Fruit fly (Drosophila melanogaster) whole organism, prepupa: Measurements from ENCODE around the gene CG17139.

Source experiments
- Blimp-1 ChIP-seq: fragments of 200-800 bp; sonication (Bioruptor generic); optimal IDR thresholded peaks from 3 replicates; lab custom pipeline; 2017; ENCODE audit warnings: missing biosample characterization, missing genetic modification characterization, mild to moderate bottlenecking, moderate library complexity, missing genetic modification reagents
- CG11294 ChIP-seq: fragments of 200-800 bp; sonication (Bioruptor generic); IDR thresholded peaks from 2 replicates; pipeline ENCODE4 v1.3.6; 2022; ENCODE audit warnings: missing biosample characterization, missing genetic modification characterization
- CG11762 ChIP-seq: fragments of 200-800 bp; sonication (Bioruptor generic); optimal IDR thresholded peaks from 3 replicates; lab custom pipeline; 2016; ENCODE audit warnings: missing biosample characterization, missing genetic modification characterization; ENCODE audit not compliant: insufficient read depth
- CG11902 ChIP-seq: fragments of 200-800 bp; sonication (Bioruptor generic); optimal IDR thresholded peaks from 3 replicates; lab custom pipeline; 2016; ENCODE audit warnings: missing biosample characterization, missing genetic modification characterization
- CG15336 ChIP-seq: fragments of 200-800 bp; sonication (Bioruptor generic); IDR thresholded peaks from 2 replicates; pipeline ENCODE4 v1.3.6; 2022; ENCODE audit warnings: missing biosample characterization, missing genetic modification characterization
- CG31627 ChIP-seq: fragments of 200-800 bp; sonication (Bioruptor generic); optimal IDR thresholded peaks from 3 replicates; lab custom pipeline; 2016; ENCODE audit warnings: missing biosample characterization, missing genetic modification characterization
- CG34406 ChIP-seq: fragments of 200-800 bp; sonication (Bioruptor generic); optimal IDR thresholded peaks from 3 replicates; lab custom pipeline; 2016; ENCODE audit warnings: missing biosample characterization, missing genetic modification characterization
- CG3919 ChIP-seq: fragments of 200-800 bp; sonication (Bioruptor generic); optimal IDR thresholded peaks from 3 replicates; lab custom pipeline; 2016; ENCODE audit warnings: missing biosample characterization, missing genetic modification characterization
- CG4318 ChIP-seq: fragments of 200-800 bp; sonication (Bioruptor generic); optimal IDR thresholded peaks from 3 replicates; lab custom pipeline; 2017; ENCODE audit warnings: missing biosample characterization, mild to moderate bottlenecking, missing genetic modification characterization
- CG6163 ChIP-seq: fragments of 200-800 bp; sonication (Bioruptor generic); IDR thresholded peaks from 3 replicates; pipeline ENCODE4 v1.3.6; 2022; ENCODE audit warnings: missing biosample characterization, missing genetic modification characterization
- CG6276 ChIP-seq: fragments of 200-800 bp; sonication (Bioruptor generic); optimal IDR thresholded peaks from 2 replicates; lab custom pipeline; 2017; ENCODE audit warnings: missing biosample characterization, mild to moderate bottlenecking, missing genetic modification characterization
- CG6792 ChIP-seq: fragments of 200-800 bp; sonication (Bioruptor generic); optimal IDR thresholded peaks from 3 replicates; lab custom pipeline; 2016; ENCODE audit warnings: missing biosample characterization, missing genetic modification characterization
- CG6808 ChIP-seq: fragments of 200-800 bp; sonication (Bioruptor generic); optimal IDR thresholded peaks from 3 replicates; lab custom pipeline; 2017; ENCODE audit warnings: missing biosample characterization, missing genetic modification characterization, mild to moderate bottlenecking, moderate library complexity, missing genetic modification reagents
- CG6854 ChIP-seq: fragments of 200-800 bp; sonication (Bioruptor generic); optimal IDR thresholded peaks from 2 replicates; lab custom pipeline; 2017; ENCODE audit warnings: missing biosample characterization, mild to moderate bottlenecking, missing genetic modification characterization
- CG8119 ChIP-seq: fragments of 200-800 bp; sonication (Bioruptor generic); IDR thresholded peaks from 3 replicates; pipeline ENCODE4 v1.3.6; 2022; ENCODE audit warnings: missing biosample characterization, missing genetic modification characterization
- CG8632 ChIP-seq: fragments of 200-800 bp; sonication (Bioruptor generic); optimal IDR thresholded peaks from 3 replicates; lab custom pipeline; 2016; ENCODE audit warnings: missing biosample characterization, missing genetic modification characterization
- CG9139 ChIP-seq: fragments of 200-800 bp; sonication (Bioruptor generic); optimal IDR thresholded peaks from 3 replicates; lab custom pipeline; 2017; ENCODE audit warnings: missing biosample characterization, mild to moderate bottlenecking, missing genetic modification characterization
- Eip78C ChIP-seq: fragments of 200-800 bp; sonication (Bioruptor generic); peaks from one replicate; lab custom pipeline; 2016; ENCODE audit warnings: missing biosample characterization, missing genetic modification characterization
- Eip93F ChIP-seq: fragments of 200-800 bp; sonication (Bioruptor generic); optimal IDR thresholded peaks from 2 replicates; lab custom pipeline; 2016; ENCODE audit warnings: missing biosample characterization, mild to moderate bottlenecking, missing genetic modification characterization
- Ets96B ChIP-seq: fragments of 200-800 bp; optimal IDR thresholded peaks from 2 replicates; lab custom pipeline; 2019; ENCODE audit warnings: missing biosample characterization, mild to moderate bottlenecking, missing genetic modification characterization, moderate library complexity
- Gug ChIP-seq: fragments of 200-800 bp; sonication (Bioruptor generic); IDR thresholded peaks from 2 replicates; pipeline ENCODE4 v1.3.6; 2022; ENCODE audit warnings: missing biosample characterization, missing genetic modification characterization
- Hr38 ChIP-seq: sonication (Bioruptor generic); optimal IDR thresholded peaks from 2 replicates; lab custom pipeline; 2016; ENCODE audit warnings: missing biosample characterization, missing genetic modification characterization
- Hr4 ChIP-seq: fragments of 200-800 bp; sonication (Bioruptor generic); optimal IDR thresholded peaks from 3 replicates; lab custom pipeline; 2016; ENCODE audit warnings: missing biosample characterization, missing genetic modification characterization
- Lpt ChIP-seq: fragments of 200-800 bp; sonication (Bioruptor generic); optimal IDR thresholded peaks from 3 replicates; lab custom pipeline; 2016; ENCODE audit warnings: missing biosample characterization, missing genetic modification characterization
- Met ChIP-seq: fragments of 200-800 bp; sonication (Bioruptor generic); optimal IDR thresholded peaks from 3 replicates; lab custom pipeline; 2016; ENCODE audit warnings: missing biosample characterization, missing genetic modification characterization
- Smox ChIP-seq: fragments of 200-800 bp; sonication (Bioruptor generic); optimal IDR thresholded peaks from 3 replicates; lab custom pipeline; 2016; ENCODE audit warnings: missing biosample characterization, missing genetic modification characterization
- Sox102F ChIP-seq: fragments of 200-800 bp; sonication (Bioruptor generic); optimal IDR thresholded peaks from 2 replicates; lab custom pipeline; 2016; ENCODE audit warnings: missing biosample characterization, mild to moderate bottlenecking, missing genetic modification characterization
- Sox14 ChIP-seq: fragments of 200-800 bp; sonication (Bioruptor generic); optimal IDR thresholded peaks from 3 replicates; lab custom pipeline; 2016; ENCODE audit warnings: missing biosample characterization, missing genetic modification characterization
- Sox15 ChIP-seq: fragments of 200-800 bp; sonication (Bioruptor generic); optimal IDR thresholded peaks from 3 replicates; lab custom pipeline; 2016; ENCODE audit warnings: missing biosample characterization, missing genetic modification characterization
- achi ChIP-seq: fragments of 200-800 bp; sonication (Bioruptor generic); optimal IDR thresholded peaks from 3 replicates; lab custom pipeline; 2016; ENCODE audit warnings: missing biosample characterization, missing genetic modification characterization
- acj6 ChIP-seq: fragments of 200-800 bp; sonication (Bioruptor generic); optimal IDR thresholded peaks from 3 replicates; lab custom pipeline; 2016; ENCODE audit warnings: missing biosample characterization, missing genetic modification characterization
- dac ChIP-seq: fragments of 200-800 bp; sonication (Bioruptor generic); optimal IDR thresholded peaks from 2 replicates; lab custom pipeline; 2017; ENCODE audit warnings: missing biosample characterization, mild to moderate bottlenecking, missing genetic modification characterization
- dsx ChIP-seq: fragments of 200-800 bp; optimal IDR thresholded peaks from 3 replicates; lab custom pipeline; 2019; ENCODE audit warnings: missing biosample characterization, mild to moderate bottlenecking, missing genetic modification characterization, moderate library complexity; ENCODE audit not compliant: poor library complexity, severe bottlenecking
- eg ChIP-seq: fragments of 200-800 bp; sonication (Bioruptor generic); IDR thresholded peaks from 3 replicates; pipeline ENCODE4 v1.3.6; 2022; ENCODE audit warnings: missing biosample characterization, missing genetic modification characterization
- esn ChIP-seq: fragments of 200-800 bp; sonication (Bioruptor generic); optimal IDR thresholded peaks from 2 replicates; lab custom pipeline; 2016; ENCODE audit warnings: missing biosample characterization, mild to moderate bottlenecking, missing genetic modification characterization, moderate library complexity
- fd59A ChIP-seq: fragments of 200-800 bp; sonication (Bioruptor generic); optimal IDR thresholded peaks from 2 replicates; lab custom pipeline; 2017; ENCODE audit warnings: missing biosample characterization, mild to moderate bottlenecking, missing genetic modification characterization, missing genetic modification reagents
- fd85E ChIP-seq: fragments of 200-800 bp; sonication (Bioruptor generic); optimal IDR thresholded peaks from 3 replicates; lab custom pipeline; 2016; ENCODE audit warnings: missing biosample characterization, missing genetic modification characterization
- fkh ChIP-seq: fragments of 200-800 bp; sonication (Bioruptor generic); optimal IDR thresholded peaks from 3 replicates; lab custom pipeline; 2017; ENCODE audit warnings: missing biosample characterization, mild to moderate bottlenecking, missing genetic modification characterization, moderate library complexity
- lz ChIP-seq: fragments of 200-800 bp; sonication (Bioruptor generic); optimal IDR thresholded peaks from 3 replicates; lab custom pipeline; 2016; ENCODE audit warnings: missing biosample characterization, missing genetic modification characterization
- net ChIP-seq: fragments of 200-800 bp; sonication (Bioruptor generic); optimal IDR thresholded peaks from 3 replicates; lab custom pipeline; 2016; ENCODE audit warnings: missing biosample characterization, missing genetic modification characterization
- pdm3 ChIP-seq: fragments of 200-800 bp; sonication (Bioruptor generic); optimal IDR thresholded peaks from 3 replicates; lab custom pipeline; 2016; ENCODE audit warnings: missing biosample characterization, missing genetic modification characterization
- spab ChIP-seq: fragments of 200-800 bp; sonication (Bioruptor generic); optimal IDR thresholded peaks from 2 replicates; lab custom pipeline; 2017; ENCODE audit warnings: missing biosample characterization, mild to moderate bottlenecking, missing genetic modification characterization, missing genetic modification reagents
- ss ChIP-seq, 2 experiments: fragments of 200-800 bp; sonication (Bioruptor generic); optimal IDR thresholded peaks; 2 replicates in 1 of 2; 3 replicates in 1 of 2; lab custom pipeline; 2017 to 2018; ENCODE audit warnings: mild to moderate bottlenecking in 2 of 2, missing biosample characterization in 2 of 2, missing genetic modification characterization in 2 of 2, moderate library complexity in 1 of 2
- svp ChIP-seq: fragments of 200-800 bp; sonication (Bioruptor generic); peaks from one replicate; lab custom pipeline; 2016; ENCODE audit warnings: missing biosample characterization, missing genetic modification characterization
- vri ChIP-seq: fragments of 200-800 bp; sonication (Bioruptor generic); optimal IDR thresholded peaks from 3 replicates; lab custom pipeline; 2016; ENCODE audit warnings: missing biosample characterization, mild to moderate bottlenecking, missing genetic modification characterization

Gene CG17139

DNA sequence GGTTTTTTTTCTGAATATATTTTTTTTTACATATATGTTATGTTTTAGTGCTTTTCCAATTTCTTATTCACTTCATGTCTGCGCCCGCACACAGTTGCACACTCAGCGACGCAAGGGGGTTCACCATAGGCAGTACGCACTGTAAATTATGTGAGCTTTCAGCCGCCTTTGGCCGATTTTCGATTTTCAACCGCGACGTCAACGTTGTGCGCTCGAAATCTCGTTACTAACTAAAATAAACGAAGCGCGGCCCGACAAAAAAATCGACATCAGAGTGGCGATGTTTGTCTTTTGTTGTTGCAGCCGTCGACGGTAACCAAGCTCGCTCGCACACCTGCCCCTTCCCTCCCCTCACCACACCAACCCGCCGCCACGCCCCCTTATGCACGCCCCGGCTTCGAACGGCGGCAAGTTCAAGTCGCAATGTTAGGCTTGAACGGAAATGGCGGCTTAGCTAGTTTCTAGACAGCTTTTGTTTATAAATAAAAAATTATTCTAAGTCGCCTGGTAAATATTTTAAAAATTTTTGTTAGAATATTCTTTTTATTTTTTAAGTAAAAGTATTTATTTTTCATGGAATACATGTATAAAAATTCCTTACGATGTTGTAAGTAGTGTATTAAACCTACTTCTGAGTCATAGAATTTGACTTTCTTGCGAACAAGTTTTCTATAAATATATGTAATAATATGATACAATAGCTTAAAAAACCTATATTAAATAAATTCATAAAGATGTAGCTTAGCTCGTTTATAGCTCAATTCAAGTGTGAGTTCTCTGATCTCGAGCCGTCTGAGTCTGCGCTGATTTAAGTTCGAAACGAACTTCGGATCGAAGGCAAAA lies 44.4 kb downstream of the CG17139 start, which contains the start of gene CG31869 (continued):
- TF ChIP-seq Hr38 (GFP tag; lab: Kevin White, UChicago) (no peak), CG9139 (no peak), CG6854 (GFP tag; lab: Kevin White, UChicago) (no peak), eg (GFP tag; lab: Robert Waterston, UW) (peak; percentile 65), fd59A (GFP tag; lab: Kevin White, UChicago) (no peak), Hr4 (peak; percentile 40), Eip93F (no peak), Met (GFP tag; lab: Kevin White, UChicago) (peak; percentile 39), Ets96B (tag; lab: Kevin White, UChicago) (no peak), acj6 (GFP tag; lab: Kevin White, UChicago) (peak; percentile 45), esn (GFP tag; lab: Kevin White, UChicago) (no peak), CG4318 (GFP tag; lab: Kevin White, UChicago) (no peak), CG11294 (no peak), CG31627 (GFP tag; lab: Kevin White, UChicago) (peak; percentile 25), spab (GFP tag; lab: Kevin White, UChicago) (no peak), pdm3 (GFP tag; lab: Kevin White, UChicago) (peak; percentile 34), fkh (no peak), CG11762 (no peak), Blimp-1 (no peak), CG34406 (GFP tag; lab: Kevin White, UChicago) (peak; percentile 5)

DNA sequence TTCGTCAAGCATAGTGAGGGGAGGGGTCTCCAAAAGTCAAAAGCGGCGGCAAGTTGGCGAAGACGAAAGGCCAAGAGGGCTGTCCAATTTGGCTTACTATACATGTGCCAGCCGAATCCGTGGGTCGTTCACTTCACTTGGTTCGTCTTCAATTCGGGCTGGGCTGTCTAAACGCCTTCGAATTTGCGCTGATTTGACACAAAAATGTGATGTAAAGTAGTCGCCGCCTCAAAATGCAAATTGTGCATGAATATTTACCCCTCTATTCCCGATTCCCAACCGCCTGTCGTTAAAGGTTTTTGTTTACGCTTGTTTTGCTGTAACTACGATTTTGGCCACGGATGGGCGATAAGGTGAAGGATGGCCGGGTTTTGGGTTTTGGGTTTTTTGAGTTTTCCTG lies 49.7 kb downstream of the CG17139 start:
- no peak for TF ChIP-seq esn (GFP tag; lab: Kevin White, UChicago)
- TF ChIP-seq Met (GFP tag; lab: Kevin White, UChicago): no peak
- no peak for TF ChIP-seq Sox15 (GFP tag; lab: Kevin White, UChicago)
- TF ChIP-seq CG9139: no peak
- no peak for TF ChIP-seq dsx (GFP tag; lab: Kevin White, UChicago)
- TF ChIP-seq CG6276 (GFP tag; lab: Kevin White, UChicago): no peak
- no peak for TF ChIP-seq CG6163
- TF ChIP-seq CG11294: no peak

DNA sequence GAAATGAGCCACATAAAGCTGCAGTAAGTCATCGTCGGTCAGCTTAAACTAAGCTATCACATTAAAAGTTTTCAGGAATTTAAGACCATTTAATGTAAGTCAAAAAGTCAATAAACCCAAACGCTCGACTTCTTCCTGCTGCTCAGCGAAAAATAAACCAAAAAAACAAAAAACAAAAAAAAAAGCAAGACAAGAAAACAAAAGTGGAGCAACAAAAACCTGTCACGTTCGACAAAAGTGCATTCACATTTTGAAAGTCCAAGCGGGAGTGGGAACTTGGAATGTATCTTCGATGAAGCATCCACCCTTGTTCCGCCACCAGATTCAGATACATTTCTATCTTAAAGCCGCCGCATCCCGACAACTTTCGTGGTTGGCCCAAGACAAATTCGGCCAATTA lies 51.4 kb downstream of the CG17139 start:
- no peak for TF ChIP-seq svp (GFP tag; lab: Kevin White, UChicago)
- peak; percentile 25 for TF ChIP-seq CG8632 (GFP tag; lab: Kevin White, UChicago)
- peak; percentile 55 for TF ChIP-seq CG6808 (GFP tag; lab: Kevin White, UChicago)
- no peak for TF ChIP-seq Lpt (GFP tag; lab: Kevin White, UChicago)
- no peak for TF ChIP-seq CG11902
- TF ChIP-seq Eip78C (GFP tag; lab: Kevin White, UChicago): peak; percentile 75
- peak; percentile 19 for TF ChIP-seq CG3919 (GFP tag; lab: Kevin White, UChicago)
- peak; percentile 57; the same call in 2 of the 3 replicates for TF ChIP-seq CG6163
- no peak for TF ChIP-seq Hr38 (GFP tag; lab: Kevin White, UChicago)
- no peak for TF ChIP-seq Sox14 (GFP tag; lab: Kevin White, UChicago)
- TF ChIP-seq esn (GFP tag; lab: Kevin White, UChicago): no peak
- peak; percentile 44 for TF ChIP-seq Blimp-1
- TF ChIP-seq CG9139: peak; percentile 63
- TF ChIP-seq lz: peak; percentile 5
- TF ChIP-seq CG15336 (GFP tag; lab: Robert Waterston, UW): no peak
- no peak for TF ChIP-seq CG31627 (GFP tag; lab: Kevin White, UChicago)
- TF ChIP-seq CG8119: no peak
- TF ChIP-seq vri (GFP tag; lab: Kevin White, UChicago): peak; percentile 11
- peak; percentile 23 for TF ChIP-seq spab (GFP tag; lab: Kevin White, UChicago)
- TF ChIP-seq pdm3 (GFP tag; lab: Kevin White, UChicago): no peak
- no peak for TF ChIP-seq CG6792
- no peak for TF ChIP-seq fd85E
- TF ChIP-seq acj6 (GFP tag; lab: Kevin White, UChicago): no peak
- peak; percentile 12 for TF ChIP-seq Met (GFP tag; lab: Kevin White, UChicago)
- no peak for TF ChIP-seq achi (GFP tag; lab: Kevin White, UChicago)
- TF ChIP-seq CG34406 (GFP tag; lab: Kevin White, UChicago): peak; percentile 25
- TF ChIP-seq CG6854 (GFP tag; lab: Kevin White, UChicago): peak; percentile 77
- TF ChIP-seq Gug (GFP tag; lab: Robert Waterston, UW): no peak
- TF ChIP-seq dac (GFP tag; lab: Kevin White, UChicago): no peak
- no peak for TF ChIP-seq Smox (GFP tag; lab: Kevin White, UChicago)
- peak; percentile 51 for TF ChIP-seq Sox102F (GFP tag; lab: Kevin White, UChicago)
- TF ChIP-seq ss (GFP tag; optimal IDR thresholded peaks at IDR 0.05; lab: Kevin White, UChicago): peak; percentile 20 to 70
- TF ChIP-seq net (GFP tag; lab: Kevin White, UChicago): no peak
- no peak for TF ChIP-seq Hr4
